Worm (Caenorhabditis elegans): Measurements from ENCODE around the gene gei-4.

Gene gei-4

ce11 chrIII:356906-357901 is 2.6 kb upstream of the gei-4 start:
- TF ChIP-seq cog-1 (tag; optimal IDR thresholded peaks at IDR 0.05) (no peak), tab-1 (GFP tag; IDR thresholded peaks at IDR 0.05) (no peak), klf-2 (GFP tag; conservative IDR thresholded peaks at IDR 0.05) (no peak), med-1 (GFP tag; optimal IDR thresholded peaks at IDR 0.05; ENCODE audit: insufficient read depth) (no peak), ztf-23 (GFP tag; IDR thresholded peaks at IDR 0.05) (no peak), flt-1 (GFP tag; IDR thresholded peaks at IDR 0.05) (no peak), ztf-29 (GFP tag; IDR thresholded peaks at IDR 0.05) (no peak), T22C8.4 (GFP tag; IDR thresholded peaks at IDR 0.05) (no peak), ref-1 (GFP tag; conservative IDR thresholded peaks at IDR 0.05) (no peak)

ce11 chrIII:352992-353391 is 1.6 kb downstream of the gei-4 start:
- no peak for TF ChIP-seq klf-2 (GFP tag; conservative IDR thresholded peaks at IDR 0.05)
- TF ChIP-seq ztf-23 (GFP tag; IDR thresholded peaks at IDR 0.05): no peak
- no peak for TF ChIP-seq ztf-29 (GFP tag; IDR thresholded peaks at IDR 0.05)
- no peak for TF ChIP-seq T22C8.4 (GFP tag; IDR thresholded peaks at IDR 0.05)
- no peak for TF ChIP-seq flt-1 (GFP tag; IDR thresholded peaks at IDR 0.05)
- no peak for TF ChIP-seq ref-1 (GFP tag; conservative IDR thresholded peaks at IDR 0.05)
- no peak for TF ChIP-seq med-1 (GFP tag; optimal IDR thresholded peaks at IDR 0.05; ENCODE audit: insufficient read depth)
- TF ChIP-seq cog-1 (tag; optimal IDR thresholded peaks at IDR 0.05): no peak
- TF ChIP-seq tab-1 (GFP tag; IDR thresholded peaks at IDR 0.05): no peak

ce11 chrIII:351860-352456 is 2.6 kb downstream of the gei-4 start:
- no peak for TF ChIP-seq ztf-29 (GFP tag; IDR thresholded peaks at IDR 0.05)
- 0 out of 2 replicates have a peak, but pooled peaks have one; percentile 52 for TF ChIP-seq flt-1 (GFP tag; IDR thresholded peaks at IDR 0.05)
- TF ChIP-seq klf-2 (GFP tag; conservative IDR thresholded peaks at IDR 0.05): no peak
- no peak for TF ChIP-seq cog-1 (tag; optimal IDR thresholded peaks at IDR 0.05)
- no peak for TF ChIP-seq tab-1 (GFP tag; IDR thresholded peaks at IDR 0.05)
- TF ChIP-seq ztf-23 (GFP tag; IDR thresholded peaks at IDR 0.05): 0 out of 2 replicates have a peak, but pooled peaks have one; percentile 32
- no peak for TF ChIP-seq T22C8.4 (GFP tag; IDR thresholded peaks at IDR 0.05)
- TF ChIP-seq med-1 (GFP tag; optimal IDR thresholded peaks at IDR 0.05; ENCODE audit: insufficient read depth): no peak
- no peak for TF ChIP-seq ref-1 (GFP tag; conservative IDR thresholded peaks at IDR 0.05)

- TF ChIP-seq flt-1 (GFP tag; IDR thresholded peaks at IDR 0.05): no peak; the same call in 1 of the 2 replicates
- TF ChIP-seq ztf-29 (GFP tag; IDR thresholded peaks at IDR 0.05): no peak
- TF ChIP-seq med-1 (GFP tag; optimal IDR thresholded peaks at IDR 0.05; ENCODE audit: insufficient read depth): no peak
- no peak for TF ChIP-seq tab-1 (GFP tag; IDR thresholded peaks at IDR 0.05)
- TF ChIP-seq cog-1 (tag; optimal IDR thresholded peaks at IDR 0.05): peak; percentile 50
- TF ChIP-seq klf-2 (GFP tag; conservative IDR thresholded peaks at IDR 0.05): no peak
- peak; percentile 87 for TF ChIP-seq T22C8.4 (GFP tag; IDR thresholded peaks at IDR 0.05)
- 0 out of 2 replicates have a peak, but pooled peaks have one; percentile 10 for TF ChIP-seq ztf-23 (GFP tag; IDR thresholded peaks at IDR 0.05)
Measured at ce11 chrIII:349511-350165, 5.0 kb downstream of the gei-4 start.

- no peak for TF ChIP-seq ztf-23 (GFP tag; IDR thresholded peaks at IDR 0.05)
- TF ChIP-seq cog-1 (tag; optimal IDR thresholded peaks at IDR 0.05): no peak
- TF ChIP-seq T22C8.4 (GFP tag; IDR thresholded peaks at IDR 0.05): no peak
- no peak for TF ChIP-seq ztf-29 (GFP tag; IDR thresholded peaks at IDR 0.05)
- no peak for TF ChIP-seq klf-2 (GFP tag; conservative IDR thresholded peaks at IDR 0.05)
- TF ChIP-seq med-1 (GFP tag; optimal IDR thresholded peaks at IDR 0.05; ENCODE audit: insufficient read depth): no peak
Measured at ce11 chrIII:348465-348864, 6.1 kb downstream of the gei-4 start.

- TF ChIP-seq cog-1 (tag; optimal IDR thresholded peaks at IDR 0.05): no peak
- TF ChIP-seq tab-1 (GFP tag; IDR thresholded peaks at IDR 0.05): no peak
- TF ChIP-seq klf-2 (GFP tag; conservative IDR thresholded peaks at IDR 0.05): no peak
- no peak for TF ChIP-seq flt-1 (GFP tag; IDR thresholded peaks at IDR 0.05)
- no peak for TF ChIP-seq T22C8.4 (GFP tag; IDR thresholded peaks at IDR 0.05)
- no peak for TF ChIP-seq ref-1 (GFP tag; conservative IDR thresholded peaks at IDR 0.05)
- no peak for TF ChIP-seq med-1 (GFP tag; optimal IDR thresholded peaks at IDR 0.05; ENCODE audit: insufficient read depth)
- no peak for TF ChIP-seq ztf-29 (GFP tag; IDR thresholded peaks at IDR 0.05)
- no peak for TF ChIP-seq ztf-23 (GFP tag; IDR thresholded peaks at IDR 0.05)
Measured at ce11 chrIII:347351-347750, 7.2 kb downstream of the gei-4 start.

- TF ChIP-seq klf-2 (GFP tag; conservative IDR thresholded peaks at IDR 0.05): no peak
- no peak for TF ChIP-seq cog-1 (tag; optimal IDR thresholded peaks at IDR 0.05)
- TF ChIP-seq flt-1 (GFP tag; IDR thresholded peaks at IDR 0.05): no peak
- no peak for TF ChIP-seq ztf-23 (GFP tag; IDR thresholded peaks at IDR 0.05)
Measured at ce11 chrIII:346942-347341, 7.7 kb downstream of the gei-4 start.

ce11 chrIII:345503-345902 is 9.1 kb downstream of the gei-4 start:
- TF ChIP-seq tab-1 (GFP tag; IDR thresholded peaks at IDR 0.05): 0 out of 2 replicates have a peak, but pooled peaks have one; percentile 60
- TF ChIP-seq flt-1 (GFP tag; IDR thresholded peaks at IDR 0.05): peak; percentile 54; the same call in 1 of the 2 replicates
- no peak for TF ChIP-seq ztf-23 (GFP tag; IDR thresholded peaks at IDR 0.05)

ce11 chrIII:344322-344721 is 10.3 kb downstream of the gei-4 start:
- TF ChIP-seq med-1 (GFP tag; optimal IDR thresholded peaks at IDR 0.05; ENCODE audit: insufficient read depth) (no peak), ztf-29 (GFP tag; IDR thresholded peaks at IDR 0.05) (no peak), tab-1 (GFP tag; IDR thresholded peaks at IDR 0.05) (no peak), ref-1 (GFP tag; conservative IDR thresholded peaks at IDR 0.05) (no peak), flt-1 (GFP tag; IDR thresholded peaks at IDR 0.05) (no peak), T22C8.4 (GFP tag; IDR thresholded peaks at IDR 0.05) (no peak), klf-2 (GFP tag; conservative IDR thresholded peaks at IDR 0.05) (no peak), ztf-23 (GFP tag; IDR thresholded peaks at IDR 0.05) (no peak), cog-1 (tag; optimal IDR thresholded peaks at IDR 0.05) (no peak)
